Fruit fly (Drosophila melanogaster) whole organism, wandering third instar larva: ENCODE data around the gene CG31974.

Experiments used
- CG9705 ChIP-seq: fragments of 200-800 bp; sonication (Bioruptor generic); optimal IDR thresholded peaks from 2 replicates; lab custom pipeline; 2018; ENCODE audit warnings: missing biosample characterization, mild to moderate bottlenecking, missing genetic modification characterization
- Dif ChIP-seq: fragments of 200-275, 200-300 bp; sonication (Bioruptor generic); optimal IDR thresholded peaks from 2 replicates; lab custom pipeline; 2018; ENCODE audit warnings: missing biosample characterization, missing genetic modification characterization; ENCODE audit not compliant: partially characterized antibody
- Hr83 ChIP-seq: fragments of 200-300 bp; sonication (Bioruptor generic); optimal IDR thresholded peaks from 2 replicates; lab custom pipeline; 2016; ENCODE audit warnings: missing biosample characterization, mild to moderate bottlenecking, missing genetic modification characterization, moderate library complexity; ENCODE audit not compliant: poor library complexity, severe bottlenecking
- Mio ChIP-seq: sonication (Bioruptor generic); optimal IDR thresholded peaks from 2 replicates; lab custom pipeline; 2016; ENCODE audit warnings: missing biosample characterization, missing genetic modification characterization
- Myc ChIP-seq: fragments of >200 bp; optimal IDR thresholded peaks from 2 replicates; lab custom pipeline; 2017
- Vsx2 ChIP-seq: fragments of 200-300, 225-300 bp; sonication (Bioruptor generic); optimal IDR thresholded peaks from 2 replicates; lab custom pipeline; 2018; ENCODE audit warnings: missing biosample characterization, missing genetic modification characterization; ENCODE audit not compliant: partially characterized antibody
- br ChIP-seq: fragments of 200-800 bp; sonication (Bioruptor generic); optimal IDR thresholded peaks from 2 replicates; lab custom pipeline; 2016; ENCODE audit warnings: missing biosample characterization, missing genetic modification characterization
- dmrt93B ChIP-seq: fragments of 200-800 bp; sonication (Bioruptor generic); optimal IDR thresholded peaks from 2 replicates; lab custom pipeline; 2018; ENCODE audit warnings: missing biosample characterization, mild to moderate bottlenecking, missing genetic modification characterization
- lola ChIP-seq: fragments of >200 bp; optimal IDR thresholded peaks from 2 replicates; lab custom pipeline; 2017; ENCODE audit warnings: missing biosample characterization, missing genetic modification characterization
- rgr ChIP-seq: fragments of 200-800 bp; sonication (Bioruptor generic); optimal IDR thresholded peaks from 3 replicates; lab custom pipeline; 2016; ENCODE audit warnings: missing biosample characterization, mild to moderate bottlenecking, missing genetic modification characterization
- sage ChIP-seq: fragments of 200-800 bp; sonication (Bioruptor generic); optimal IDR thresholded peaks from 2 replicates; lab custom pipeline; 2016; ENCODE audit warnings: missing biosample characterization, mild to moderate bottlenecking, missing genetic modification characterization
- woc ChIP-seq: sonication (Bioruptor generic); optimal IDR thresholded peaks from 2 replicates; lab custom pipeline; 2016; ENCODE audit warnings: missing biosample characterization, mild to moderate bottlenecking, missing genetic modification characterization

Gene CG31974

DNA sequence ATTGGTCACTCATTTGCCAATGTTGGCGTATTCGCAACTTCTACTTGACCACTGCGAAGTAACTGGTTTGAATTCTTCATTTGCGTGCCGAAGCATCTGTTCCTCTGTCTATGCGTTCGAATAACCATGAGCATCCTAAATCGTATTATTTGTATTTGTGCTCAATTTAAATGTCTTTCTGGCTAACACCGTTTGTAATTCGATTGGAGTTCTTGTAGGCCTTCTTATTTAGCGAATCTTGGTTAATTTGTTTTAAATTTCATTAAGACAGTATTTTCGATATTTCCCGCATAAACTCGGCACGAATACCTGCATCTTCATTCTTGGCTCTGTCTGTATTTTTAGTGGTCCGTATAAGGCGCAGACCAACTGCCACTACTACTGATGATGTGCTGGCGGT is 51.1 kb downstream of the CG31974 start (continued):
- peak; percentile 84 for TF ChIP-seq CG9705

DNA sequence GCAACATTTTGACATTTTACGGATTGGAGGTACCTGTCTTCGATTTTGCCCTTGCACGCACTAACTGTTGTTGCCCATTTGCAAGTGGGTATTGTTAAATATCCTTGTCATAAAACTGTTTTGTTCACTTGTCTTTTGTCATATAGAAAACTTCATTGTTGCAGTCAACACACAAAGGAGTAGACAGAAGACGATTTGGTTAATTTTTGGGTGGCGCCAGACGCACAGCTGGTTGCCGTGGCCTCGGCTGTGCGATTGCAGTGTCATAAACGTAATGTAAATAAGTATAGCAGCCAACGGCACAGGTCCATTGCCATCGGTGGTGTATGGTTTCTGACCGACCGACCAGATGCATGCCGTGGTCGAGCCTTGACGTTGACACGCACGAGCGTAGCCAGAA is 51.6 kb downstream of the CG31974 start:
- TF ChIP-seq Myc (lab: Kevin White, UChicago) (no peak), lola (GFP tag; lab: Kevin White, UChicago) (no peak), Dif (GFP tag; lab: Kevin White, UChicago) (no peak), Hr83 (GFP tag; lab: Kevin White, UChicago) (no peak), woc (GFP tag; lab: Kevin White, UChicago) (no peak), Mio (no peak), rgr (GFP tag; lab: Kevin White, UChicago) (no peak), br (GFP tag; lab: Kevin White, UChicago) (no peak), Vsx2 (GFP tag; lab: Kevin White, UChicago) (no peak), sage (GFP tag; lab: Kevin White, UChicago) (no peak), dmrt93B (GFP tag; lab: Kevin White, UChicago) (no peak)
